Fruit fly (Drosophila melanogaster): ENCODE results near the gene eIF2alpha.

Gene eIF2alpha

dm6 chrX:16405209-16405608, 41.6 kb downstream of the eIF2alpha start, which contains the start of gene CG4301:
Gene CG4301, plus strand, starts transcription at chrX:16405509.
- TF ChIP-seq CG11617 (GFP tag; optimal IDR thresholded peaks at IDR 0.05) (no peak), ovo (GFP tag; optimal IDR thresholded peaks at IDR 0.05) (no peak), Clk (GFP tag; optimal IDR thresholded peaks at IDR 0.05) (no peak), cic (GFP tag; optimal IDR thresholded peaks at IDR 0.05) (no peak), Mnt (GFP tag; optimal IDR thresholded peaks at IDR 0.05) (no peak), Hr96 (GFP tag; optimal IDR thresholded peaks at IDR 0.05) (no peak), Crg-1 (GFP tag; optimal IDR thresholded peaks at IDR 0.05) (no peak), CG12768 (GFP tag; optimal IDR thresholded peaks at IDR 0.05) (no peak), cnc (optimal IDR thresholded peaks at IDR 0.05) (no peak), kay (GFP tag; ENCODE audit: borderline replicate concordance) (no peak), CG33017 (tag; optimal IDR thresholded peaks at IDR 0.05) (no peak), CG7101 (tag; optimal IDR thresholded peaks at IDR 0.05) (no peak), tj (GFP tag; optimal IDR thresholded peaks at IDR 0.05) (no peak), CG14711 (tag; optimal IDR thresholded peaks at IDR 0.05) (no peak), bab1 (GFP tag; optimal IDR thresholded peaks at IDR 0.05) (no peak)

dm6 chrX:16404803-16405202, 42.0 kb downstream of the eIF2alpha start, which contains the start of gene CG9981:
Gene CG9981, minus strand, starts transcription at chrX:16405122.
- no peak for TF ChIP-seq CG5204 (GFP tag; optimal IDR thresholded peaks at IDR 0.05)
- TF ChIP-seq cnc (optimal IDR thresholded peaks at IDR 0.05): no peak
- no peak for TF ChIP-seq toe (GFP tag; optimal IDR thresholded peaks at IDR 0.05)
- no peak for TF ChIP-seq bab1 (GFP tag; optimal IDR thresholded peaks at IDR 0.05)
- no peak for TF ChIP-seq Clk (GFP tag; optimal IDR thresholded peaks at IDR 0.05)

- TF ChIP-seq cic (GFP tag; optimal IDR thresholded peaks at IDR 0.05) (no peak), CG7045 (GFP tag; optimal IDR thresholded peaks at IDR 0.05) (peak; percentile 30), cnc (optimal IDR thresholded peaks at IDR 0.05) (no peak), Clk (GFP tag; optimal IDR thresholded peaks at IDR 0.05) (no peak), CG7101 (tag; optimal IDR thresholded peaks at IDR 0.05) (peak; percentile 72), CG12768 (GFP tag; optimal IDR thresholded peaks at IDR 0.05) (peak; percentile 39), CG1620 (GFP tag; optimal IDR thresholded peaks at IDR 0.05) (no peak), CG11617 (GFP tag; optimal IDR thresholded peaks at IDR 0.05) (peak; percentile 35), pad (GFP tag; optimal IDR thresholded peaks at IDR 0.05) (peak; percentile 11), kay (GFP tag; ENCODE audit: borderline replicate concordance) (no peak), tj (GFP tag; optimal IDR thresholded peaks at IDR 0.05) (no peak), toe (GFP tag; optimal IDR thresholded peaks at IDR 0.05) (no peak), CG33017 (tag; optimal IDR thresholded peaks at IDR 0.05) (peak; percentile 78), CG14711 (tag; optimal IDR thresholded peaks at IDR 0.05) (peak; percentile 82), ovo (GFP tag; optimal IDR thresholded peaks at IDR 0.05) (no peak), CG5204 (GFP tag; optimal IDR thresholded peaks at IDR 0.05) (no peak), Crg-1 (GFP tag; optimal IDR thresholded peaks at IDR 0.05) (no peak), Mnt (GFP tag; optimal IDR thresholded peaks at IDR 0.05) (no peak), Hr96 (GFP tag; optimal IDR thresholded peaks at IDR 0.05) (peak; percentile 3), bab1 (GFP tag; optimal IDR thresholded peaks at IDR 0.05) (peak; percentile 81)
Observed at dm6 chrX:16403811-16404420, 42.9 kb downstream of the eIF2alpha start.
